Worm (Caenorhabditis elegans): ENCODE data around the gene lgc-37.

The lgc-37 gene

ce11 chrIII:12755048-12755447 lies 29.9 kb upstream of the lgc-37 start, which contains the start of gene srw-10:
srw-10 (plus strand) TSS chrIII:12755348.
- TF ChIP-seq ceh-82 (tag; optimal IDR thresholded peaks at IDR 0.05) (no peak), nhr-77 (tag; optimal IDR thresholded peaks at IDR 0.05) (no peak), nhr-21 (tag; optimal IDR thresholded peaks at IDR 0.05) (no peak), ztf-1 (GFP tag; conservative IDR thresholded peaks at IDR 0.05) (no peak), R02D3.7 (tag; optimal IDR thresholded peaks at IDR 0.05) (no peak), ztf-11 (tag; optimal IDR thresholded peaks at IDR 0.05) (no peak), nhr-25 (tag; optimal IDR thresholded peaks at IDR 0.05) (no peak), ama-1 (optimal IDR thresholded peaks at IDR 0.05) (no peak), nhr-129 (tag; optimal IDR thresholded peaks at IDR 0.05) (no peak)

- TF ChIP-seq ZK546.5 (tag; optimal IDR thresholded peaks at IDR 0.05) (no peak), elt-3 (tag; optimal IDR thresholded peaks at IDR 0.05) (no peak), mab-5 (tag; optimal IDR thresholded peaks at IDR 0.05) (no peak), nhr-77 (tag; optimal IDR thresholded peaks at IDR 0.05) (no peak), nhr-129 (tag; optimal IDR thresholded peaks at IDR 0.05) (no peak), F13H6.1 (tag; optimal IDR thresholded peaks at IDR 0.05) (no peak), lin-39 (tag; optimal IDR thresholded peaks at IDR 0.05) (no peak), ama-1 (optimal IDR thresholded peaks at IDR 0.05) (no peak), nhr-25 (tag; optimal IDR thresholded peaks at IDR 0.05) (no peak), unc-55 (GFP tag; optimal IDR thresholded peaks at IDR 0.05) (no peak), ceh-16 (tag; optimal IDR thresholded peaks at IDR 0.05) (no peak), nhr-11 (tag; optimal IDR thresholded peaks at IDR 0.05) (no peak), ztf-11 (tag; optimal IDR thresholded peaks at IDR 0.05) (no peak), mbf-1 (tag; optimal IDR thresholded peaks at IDR 0.05) (no peak), egl-27 (tag; optimal IDR thresholded peaks at IDR 0.05) (no peak), ztf-1 (GFP tag; conservative IDR thresholded peaks at IDR 0.05) (no peak), lin-13 (GFP tag; optimal IDR thresholded peaks at IDR 0.05) (no peak)
Measured at ce11 chrIII:12757367-12757766, 27.6 kb upstream of the lgc-37 start, which contains the start of gene srw-9. srw-9 (plus strand) TSS chrIII:12757667.

ce11 chrIII:12764241-12764640 lies 20.7 kb upstream of the lgc-37 start, which contains the start of the genes irld-19 and irld-61:
irld-19 (minus strand) TSS chrIII:12764341.
irld-61 (plus strand) TSS chrIII:12764553.
- TF ChIP-seq nhr-77 (tag; optimal IDR thresholded peaks at IDR 0.05), result no peak
- TF ChIP-seq ceh-82 (tag; optimal IDR thresholded peaks at IDR 0.05), result no peak
- TF ChIP-seq R02D3.7 (tag; optimal IDR thresholded peaks at IDR 0.05), result no peak
- no peak for TF ChIP-seq lin-11 (tag; optimal IDR thresholded peaks at IDR 0.05)
- no peak for TF ChIP-seq nhr-129 (tag; optimal IDR thresholded peaks at IDR 0.05)
- no peak for TF ChIP-seq blmp-1 (tag; optimal IDR thresholded peaks at IDR 0.05; ENCODE audit: insufficient read depth)
- no peak for TF ChIP-seq egl-27 (tag; optimal IDR thresholded peaks at IDR 0.05)
- no peak for TF ChIP-seq unc-39 (tag; optimal IDR thresholded peaks at IDR 0.05)
- TF ChIP-seq dmd-4 (tag; optimal IDR thresholded peaks at IDR 0.05), result no peak

- TF ChIP-seq lin-39 (tag; optimal IDR thresholded peaks at IDR 0.05), result no peak
- TF ChIP-seq C34F6.9 (tag; optimal IDR thresholded peaks at IDR 0.05), result no peak
- no peak for TF ChIP-seq nhr-12 (tag; optimal IDR thresholded peaks at IDR 0.05)
- TF ChIP-seq nhr-25 (tag; optimal IDR thresholded peaks at IDR 0.05), result no peak
- TF ChIP-seq gmeb-1 (tag; optimal IDR thresholded peaks at IDR 0.05), result no peak
- TF ChIP-seq ztf-1 (GFP tag; conservative IDR thresholded peaks at IDR 0.05), result no peak
Measured at ce11 chrIII:12773753-12774152, 11.2 kb upstream of the lgc-37 start.

- TF ChIP-seq skn-1 (tag; optimal IDR thresholded peaks at IDR 0.05) (no peak), elt-1 (tag; optimal IDR thresholded peaks at IDR 0.05) (no peak), nhr-77 (tag; optimal IDR thresholded peaks at IDR 0.05) (no peak), blmp-1 (tag; optimal IDR thresholded peaks at IDR 0.05; ENCODE audit: insufficient read depth) (no peak), R02D3.7 (tag; optimal IDR thresholded peaks at IDR 0.05) (no peak), mbf-1 (tag; optimal IDR thresholded peaks at IDR 0.05) (no peak), peb-1 (tag; optimal IDR thresholded peaks at IDR 0.05) (no peak)
Measured at ce11 chrIII:12779676-12780337, 5.1 kb upstream of the lgc-37 start, which contains the start of gene gab-1. gab-1 (minus strand) TSS chrIII:12779726.

ce11 chrIII:12783878-12784277 lies 1.1 kb upstream of the lgc-37 start:
- TF ChIP-seq gmeb-1 (tag; optimal IDR thresholded peaks at IDR 0.05), result no peak
- TF ChIP-seq skn-1 (tag; optimal IDR thresholded peaks at IDR 0.05), result no peak
- no peak for TF ChIP-seq nhr-237 (tag; optimal IDR thresholded peaks at IDR 0.05)
- no peak for TF ChIP-seq ztf-4 (tag; optimal IDR thresholded peaks at IDR 0.05)
- TF ChIP-seq unc-39 (tag; optimal IDR thresholded peaks at IDR 0.05), result no peak
- TF ChIP-seq snpc-4 (tag; optimal IDR thresholded peaks at IDR 0.05), result no peak
- no peak for TF ChIP-seq lin-13 (GFP tag; optimal IDR thresholded peaks at IDR 0.05)
- no peak for TF ChIP-seq crh-2 (tag; optimal IDR thresholded peaks at IDR 0.05)
- no peak for TF ChIP-seq lin-11 (tag; optimal IDR thresholded peaks at IDR 0.05)
- TF ChIP-seq sma-9 (GFP tag; optimal IDR thresholded peaks at IDR 0.05), result no peak
- TF ChIP-seq sma-9 (tag; optimal IDR thresholded peaks at IDR 0.05), result no peak
- no peak for TF ChIP-seq egl-27 (tag; optimal IDR thresholded peaks at IDR 0.05)
- no peak for TF ChIP-seq Y55F3AM.14 (GFP tag; optimal IDR thresholded peaks at IDR 0.05)
- no peak for TF ChIP-seq ztf-1 (GFP tag; conservative IDR thresholded peaks at IDR 0.05)
- no peak for TF ChIP-seq lsy-2 (tag; optimal IDR thresholded peaks at IDR 0.05)
- no peak for TF ChIP-seq aly-2 (tag; optimal IDR thresholded peaks at IDR 0.05)
- TF ChIP-seq blmp-1 (tag; optimal IDR thresholded peaks at IDR 0.05; ENCODE audit: insufficient read depth), result no peak
